Fruit fly (Drosophila melanogaster): Measurements from ENCODE around the gene Dcr-1.

Gene Dcr-1

dm6 chr3R:22751111-22751510, 10.2 kb upstream of the Dcr-1 start (continued):
- TF ChIP-seq CG9139 (GFP tag; optimal IDR thresholded peaks at IDR 0.05) (no peak), Eip78C (GFP tag) (peak; percentile 73), fd59A (GFP tag; optimal IDR thresholded peaks at IDR 0.05) (no peak), Ets96B (tag; optimal IDR thresholded peaks at IDR 0.05) (peak; percentile 18), Sox102F (GFP tag; optimal IDR thresholded peaks at IDR 0.05) (peak; percentile 26), CG11902 (GFP tag; optimal IDR thresholded peaks at IDR 0.05) (no peak), pdm3 (GFP tag; optimal IDR thresholded peaks at IDR 0.05) (peak; percentile 55), ss (GFP tag; optimal IDR thresholded peaks at IDR 0.05) (no peak), Eip75B (GFP tag; optimal IDR thresholded peaks at IDR 0.05) (no peak), CG6163 (GFP tag; IDR thresholded peaks at IDR 0.05) (peak; percentile 57), CG34406 (GFP tag; optimal IDR thresholded peaks at IDR 0.05) (peak; percentile 2), CG1621 (tag; optimal IDR thresholded peaks at IDR 0.05) (no peak), CG16779 (tag; optimal IDR thresholded peaks at IDR 0.05) (no peak), CG11294 (GFP tag; IDR thresholded peaks at IDR 0.05) (no peak), CG3919 (GFP tag; optimal IDR thresholded peaks at IDR 0.05) (no peak), OdsH (GFP tag; optimal IDR thresholded peaks at IDR 0.05) (peak; percentile 45), Met (GFP tag; optimal IDR thresholded peaks at IDR 0.05) (peak; percentile 36), spab (GFP tag; optimal IDR thresholded peaks at IDR 0.05) (no peak), CG10631 (GFP tag; optimal IDR thresholded peaks at IDR 0.05) (no peak), Lpt (GFP tag; optimal IDR thresholded peaks at IDR 0.05) (no peak), svp (GFP tag) (peak; percentile 65), salr (GFP tag; optimal IDR thresholded peaks at IDR 0.05) (no peak), CG3032 (tag; optimal IDR thresholded peaks at IDR 0.05) (no peak), CG4318 (GFP tag; optimal IDR thresholded peaks at IDR 0.05) (no peak), dsx (GFP tag; optimal IDR thresholded peaks at IDR 0.05; ENCODE audit: poor library complexity, severe bottlenecking) (no peak), CG8319 (GFP tag; optimal IDR thresholded peaks at IDR 0.05) (peak; percentile 6), dac (GFP tag; optimal IDR thresholded peaks at IDR 0.05) (peak; percentile 16), Ets21C (GFP tag; optimal IDR thresholded peaks at IDR 0.05) (peak; percentile 15), Smox (GFP tag; optimal IDR thresholded peaks at IDR 0.05) (peak; percentile 6), fkh (GFP tag; optimal IDR thresholded peaks at IDR 0.05) (peak; percentile 9), esn (GFP tag; optimal IDR thresholded peaks at IDR 0.05) (no peak), CG15336 (GFP tag; IDR thresholded peaks at IDR 0.05) (peak; percentile 64; the same call in 1 of the 2 replicates), vri (GFP tag; optimal IDR thresholded peaks at IDR 0.05) (peak; percentile 39), lz (GFP tag; optimal IDR thresholded peaks at IDR 0.05) (peak; percentile 25), CG32006 (GFP tag; optimal IDR thresholded peaks at IDR 0.05) (peak; percentile 54), CG6808 (GFP tag; optimal IDR thresholded peaks at IDR 0.05) (no peak), cyc (GFP tag; optimal IDR thresholded peaks at IDR 0.05) (peak; percentile 20), Eip93F (GFP tag; optimal IDR thresholded peaks at IDR 0.05) (no peak), topi (GFP tag; optimal IDR thresholded peaks at IDR 0.05) (peak; percentile 9)

dm6 chr3R:22750534-22750947, 9.7 kb upstream of the Dcr-1 start, which contains the start of the genes rumi, CG7029 and Usp12-46:
TSS of gene rumi (minus strand) at chr3R:22750597.
TSS of gene CG7029 (plus strand) at chr3R:22750901.
TSS of gene Usp12-46 (plus strand) at chr3R:22750901.
- peak; percentile 93 for TF ChIP-seq Hr39 (GFP tag; optimal IDR thresholded peaks at IDR 0.05)
- TF ChIP-seq achi (GFP tag; optimal IDR thresholded peaks at IDR 0.05): peak; percentile 77
- peak; percentile 54 for TF ChIP-seq CG1621 (tag; optimal IDR thresholded peaks at IDR 0.05)
- TF ChIP-seq Eip93F (GFP tag; optimal IDR thresholded peaks at IDR 0.05): no peak
- peak; percentile 91 for TF ChIP-seq CG6163 (GFP tag; IDR thresholded peaks at IDR 0.05)
- no peak for TF ChIP-seq CG10631 (GFP tag; optimal IDR thresholded peaks at IDR 0.05)
- TF ChIP-seq Hr38 (GFP tag; optimal IDR thresholded peaks at IDR 0.05): peak; percentile 11
- peak; percentile 88 for TF ChIP-seq esn (GFP tag; optimal IDR thresholded peaks at IDR 0.05)
- no peak for TF ChIP-seq OdsH (GFP tag; optimal IDR thresholded peaks at IDR 0.05)
- TF ChIP-seq CG8119 (GFP tag; IDR thresholded peaks at IDR 0.05): peak; percentile 65; the same call in 2 of the 3 replicates
- peak in 1 of 2 experiments; percentile 62 for TF ChIP-seq salr (GFP tag; optimal IDR thresholded peaks at IDR 0.05)
- no peak for TF ChIP-seq CG6792 (GFP tag; optimal IDR thresholded peaks at IDR 0.05)
- no peak for TF ChIP-seq Hr4 (GFP tag; optimal IDR thresholded peaks at IDR 0.05)
- TF ChIP-seq CG10669 (GFP tag; optimal IDR thresholded peaks at IDR 0.05): no peak
- peak; percentile 22 for TF ChIP-seq CG6808 (GFP tag; optimal IDR thresholded peaks at IDR 0.05)
- TF ChIP-seq lz (GFP tag; optimal IDR thresholded peaks at IDR 0.05): peak; percentile 88
- TF ChIP-seq CG15336 (GFP tag; IDR thresholded peaks at IDR 0.05): peak; percentile 36; the same call in 1 of the 2 replicates
- peak; percentile 87 for TF ChIP-seq Sox14 (GFP tag; optimal IDR thresholded peaks at IDR 0.05)
- TF ChIP-seq Smox (GFP tag; optimal IDR thresholded peaks at IDR 0.05): no peak
- no peak for TF ChIP-seq Sox102F (GFP tag; optimal IDR thresholded peaks at IDR 0.05)
- TF ChIP-seq topi (GFP tag; optimal IDR thresholded peaks at IDR 0.05): peak; percentile 84
- TF ChIP-seq Met (GFP tag; optimal IDR thresholded peaks at IDR 0.05): no peak
- no peak for TF ChIP-seq CG16779 (tag; optimal IDR thresholded peaks at IDR 0.05)
- TF ChIP-seq dac (GFP tag; optimal IDR thresholded peaks at IDR 0.05): no peak
- TF ChIP-seq eg (GFP tag; IDR thresholded peaks at IDR 0.05): peak; percentile 87
- peak; percentile 78 for TF ChIP-seq CG11762 (GFP tag; optimal IDR thresholded peaks at IDR 0.05; ENCODE audit: insufficient read depth)
- peak; percentile 92 for TF ChIP-seq CG31627 (GFP tag; optimal IDR thresholded peaks at IDR 0.05)

All from whole organism, prepupa.